Fruit fly (Drosophila melanogaster) whole organism, larva: ENCODE measurements around the gene CG33272.
A peak's percentile ranks its signal among the peaks of the same experiment; 100 is the strongest.

ENCODE experiments used
- noc ChIP-seq: fragments of 200-800 bp; sonication (Bioruptor generic); optimal IDR thresholded peaks from 3 replicates; lab custom pipeline; 2019; ENCODE audit warnings: missing biosample characterization, mild to moderate bottlenecking, missing genetic modification characterization, moderate library complexity

Gene CG33272

dm6 chr3L:11542437-11542836, 32.0 kb upstream of the CG33272 start:
- TF ChIP-seq noc (tag; lab: Kevin White, UChicago): no peak

dm6 chr3L:11540330-11540702, 29.9 kb upstream of the CG33272 start:
- TF ChIP-seq noc (tag; lab: Kevin White, UChicago): no peak

- TF ChIP-seq noc (tag; lab: Kevin White, UChicago): no peak
Measured at dm6 chr3L:11539511-11540329, 29.3 kb upstream of the CG33272 start.

dm6 chr3L:11536767-11537419, 26.5 kb upstream of the CG33272 start:
- no peak for TF ChIP-seq noc (tag; lab: Kevin White, UChicago)

- no peak for TF ChIP-seq noc (tag; lab: Kevin White, UChicago)
Measured at dm6 chr3L:11536132-11536531, 25.7 kb upstream of the CG33272 start.

dm6 chr3L:11534391-11535246, 24.2 kb upstream of the CG33272 start:
- TF ChIP-seq noc (tag; lab: Kevin White, UChicago): peak; percentile 73

- TF ChIP-seq noc (tag; lab: Kevin White, UChicago): peak; percentile 62
Measured at dm6 chr3L:11533704-11534319, 23.4 kb upstream of the CG33272 start.

dm6 chr3L:11531994-11532732, 21.8 kb upstream of the CG33272 start:
- TF ChIP-seq noc (tag; lab: Kevin White, UChicago): no peak

dm6 chr3L:11531300-11531699, 20.9 kb upstream of the CG33272 start:
- no peak for TF ChIP-seq noc (tag; lab: Kevin White, UChicago)

- no peak for TF ChIP-seq noc (tag; lab: Kevin White, UChicago)
Measured at dm6 chr3L:11530370-11530769, 20.0 kb upstream of the CG33272 start.

- no peak for TF ChIP-seq noc (tag; lab: Kevin White, UChicago)
Measured at dm6 chr3L:11529707-11530106, 19.3 kb upstream of the CG33272 start.

- TF ChIP-seq noc (tag; lab: Kevin White, UChicago): no peak
Measured at dm6 chr3L:11528397-11528923, 18.1 kb upstream of the CG33272 start.

dm6 chr3L:11526644-11527184, 16.3 kb upstream of the CG33272 start:
- TF ChIP-seq noc (tag; lab: Kevin White, UChicago): no peak

dm6 chr3L:11525765-11526164, 15.4 kb upstream of the CG33272 start:
- TF ChIP-seq noc (tag; lab: Kevin White, UChicago): no peak
